Worm (Caenorhabditis elegans) whole organism, L4 larva: ENCODE data around the gene sru-1.

Source experiments
- D1046.2 ChIP-seq: fragments of 200-800 bp; sonication (Bioruptor generic); IDR thresholded peaks from 2 replicates; pipeline ENCODE4 v1.3.6; 2022; ENCODE audit warnings: missing genetic modification characterization, missing compliant biosample characterization
- F26F4.8 ChIP-seq: fragments of 200-800 bp; sonication (Bioruptor generic); conservative IDR thresholded peaks from 2 replicates; pipeline ENCODE4 v1.3.6; 2022; ENCODE audit warnings: missing genetic modification characterization, missing compliant biosample characterization
- F44E2.7 ChIP-seq: fragments of 200-800 bp; sonication (Bioruptor generic); IDR thresholded peaks from 2 replicates; pipeline ENCODE4 v2.1.2; 2022; ENCODE audit warnings: missing genetic modification characterization, missing compliant biosample characterization
- T20F7.1 ChIP-seq: fragments of 200-800 bp; sonication (Bioruptor generic); optimal IDR thresholded peaks from 2 replicates; lab custom pipeline; 2018; ENCODE audit warnings: mild to moderate bottlenecking, missing genetic modification characterization, missing compliant biosample characterization
- T26A8.4 ChIP-seq: fragments of 200-800 bp; sonication (Bioruptor generic); IDR thresholded peaks from 2 replicates; pipeline ENCODE4 v1.3.6; 2022; ENCODE audit warnings: missing genetic modification characterization, missing compliant biosample characterization
- aha-1 ChIP-seq: fragments of 150-350 bp; peaks from one replicate; lab custom pipeline; 2014; ENCODE audit warnings: missing biosample characterization, missing genetic modification characterization
- ama-1 ChIP-seq: fragments of 150-350 bp; optimal IDR thresholded peaks from 2 replicates; lab custom pipeline; 2014; ENCODE audit warnings: inconsistent platforms, mixed read lengths
- arid-1 ChIP-seq: fragments of 200-800 bp; sonication (Bioruptor generic); conservative IDR thresholded peaks from 2 replicates; pipeline ENCODE4 v1.3.6; 2022; ENCODE audit warnings: missing genetic modification reagents, missing genetic modification characterization, missing compliant biosample characterization
- attf-4 ChIP-seq: sonication (generic microtip); optimal IDR thresholded peaks from 3 replicates; lab custom pipeline; 2017; ENCODE audit warnings: missing biosample characterization, missing genetic modification characterization
- ceh-20 ChIP-seq: fragments of 200-800 bp; sonication (Bioruptor generic); IDR thresholded peaks from 2 replicates; pipeline ENCODE4 v1.3.6; 2022; ENCODE audit warnings: missing genetic modification reagents, missing genetic modification characterization, missing compliant biosample characterization
- ceh-28 ChIP-seq: fragments of 150-350 bp; optimal IDR thresholded peaks from 2 replicates; lab custom pipeline; 2014; ENCODE audit warnings: missing biosample characterization, missing genetic modification reagents, missing genetic modification characterization
- ceh-82 ChIP-seq: sonication (generic microtip); optimal IDR thresholded peaks from 2 replicates; lab custom pipeline; 2017; ENCODE audit warnings: missing biosample characterization, missing genetic modification characterization
- ces-1 ChIP-seq: fragments of 150-350 bp; sonication (generic microtip); optimal IDR thresholded peaks from 4 replicates; lab custom pipeline; 2014; ENCODE audit warnings: missing biosample characterization, missing genetic modification reagents, missing genetic modification characterization
- ctbp-1 ChIP-seq: fragments of 200-800 bp; sonication (Bioruptor generic); IDR thresholded peaks from 2 replicates; pipeline ENCODE4 v1.3.6; 2022; ENCODE audit warnings: missing genetic modification reagents, missing genetic modification characterization, missing compliant biosample characterization
- daf-16 ChIP-seq, 3 experiments: sonication (generic microtip); optimal IDR thresholded peaks; 2 replicates each; lab custom pipeline; 2016 to 2017; ENCODE audit warnings: missing genetic modification characterization in 3 of 3, missing genetic modification reagents in 3 of 3, mild to moderate bottlenecking in 2 of 3, missing compliant biosample characterization in 2 of 3, missing biosample characterization in 1 of 3, moderate library complexity in 1 of 3
- dpl-1 ChIP-seq: fragments of 150-350 bp; optimal IDR thresholded peaks from 2 replicates; lab custom pipeline; 2014; ENCODE audit warnings: missing biosample characterization, missing genetic modification reagents, missing genetic modification characterization
- dve-1 ChIP-seq: sonication (generic microtip); optimal IDR thresholded peaks from 2 replicates; lab custom pipeline; 2017; ENCODE audit warnings: antibody characterized with exemption, mild to moderate bottlenecking, missing genetic modification characterization, missing compliant biosample characterization; ENCODE audit not compliant: insufficient read depth
- hif-1 ChIP-seq, 2 experiments: sonication (generic microtip); optimal IDR thresholded peaks; 2 replicates each; lab custom pipeline; 2016 to 2017; ENCODE audit warnings: missing compliant biosample characterization in 2 of 2, missing genetic modification characterization in 2 of 2, missing genetic modification reagents in 2 of 2, missing genotype in 2 of 2, mild to moderate bottlenecking in 1 of 2
- hlh-30 ChIP-seq: sonication (generic microtip); optimal IDR thresholded peaks from 2 replicates; lab custom pipeline; 2017; ENCODE audit warnings: antibody characterized with exemption, mild to moderate bottlenecking, missing genetic modification characterization, missing compliant biosample characterization; ENCODE audit not compliant: insufficient read depth
- hmg-1.1 ChIP-seq: fragments of 200-800 bp; sonication (Bioruptor generic); IDR thresholded peaks from 2 replicates; pipeline ENCODE4 v1.3.6; 2022; ENCODE audit warnings: missing genetic modification reagents, missing genetic modification characterization, missing compliant biosample characterization
- lim-7 ChIP-seq: fragments of 200-800 bp; sonication (Bioruptor generic); IDR thresholded peaks from 2 replicates; pipeline ENCODE4 v1.3.6; 2022; ENCODE audit warnings: missing genetic modification characterization, missing compliant biosample characterization
- lin-13 ChIP-seq: fragments of 150-350 bp; optimal IDR thresholded peaks from 2 replicates; lab custom pipeline; 2014; ENCODE audit warnings: missing biosample characterization, missing genetic modification reagents, missing genetic modification characterization
- lin-39 ChIP-seq: fragments of 150-350 bp; optimal IDR thresholded peaks from 2 replicates; lab custom pipeline; 2014; ENCODE audit warnings: missing biosample characterization, missing genetic modification reagents, missing genetic modification characterization
- madf-9 ChIP-seq: fragments of 200-800 bp; sonication (Bioruptor generic); conservative IDR thresholded peaks from 2 replicates; pipeline ENCODE4 v1.3.6; 2022; ENCODE audit warnings: missing genetic modification reagents, missing genetic modification characterization, missing compliant biosample characterization
- mdl-1 ChIP-seq, 2 experiments: fragments of 150-350 bp in 1 of 2; sonication (generic microtip) in 1 of 2; optimal IDR thresholded peaks; 2 replicates each; lab custom pipeline; 2014 to 2017; ENCODE audit warnings: missing biosample characterization in 2 of 2, missing genetic modification characterization in 2 of 2
- mes-2 ChIP-seq: sonication (generic microtip); optimal IDR thresholded peaks from 2 replicates; lab custom pipeline; 2016; ENCODE audit warnings: missing genotype, mild to moderate bottlenecking, missing genetic modification characterization, missing compliant biosample characterization; ENCODE audit not compliant: poor library complexity, severe bottlenecking
- mxl-2 ChIP-seq: fragments of 200-800 bp; sonication (Bioruptor generic); conservative IDR thresholded peaks from 2 replicates; pipeline ENCODE4 v1.3.6; 2022; ENCODE audit warnings: missing genetic modification reagents, missing genetic modification characterization, missing compliant biosample characterization
- nhr-102 ChIP-seq: sonication (generic microtip); optimal IDR thresholded peaks from 2 replicates; lab custom pipeline; 2016; ENCODE audit warnings: mild to moderate bottlenecking, missing genetic modification characterization, moderate library complexity, missing compliant biosample characterization
- nhr-11 ChIP-seq: fragments of 150-350 bp; optimal IDR thresholded peaks from 2 replicates; lab custom pipeline; 2014; ENCODE audit warnings: missing biosample characterization, missing genetic modification characterization
- nhr-111 ChIP-seq: fragments of 200-800 bp; sonication (Bioruptor generic); optimal IDR thresholded peaks from 2 replicates; lab custom pipeline; 2018; ENCODE audit warnings: mild to moderate bottlenecking, missing genetic modification characterization, missing compliant biosample characterization
- nhr-28 ChIP-seq: fragments of 150-350 bp; optimal IDR thresholded peaks from 2 replicates; lab custom pipeline; 2014; ENCODE audit warnings: missing biosample characterization, missing genetic modification characterization
- nhr-6 ChIP-seq: fragments of 150-350 bp; optimal IDR thresholded peaks from 2 replicates; lab custom pipeline; 2014; ENCODE audit warnings: missing biosample characterization, missing genetic modification characterization
- rbr-2 ChIP-seq: sonication (generic microtip); optimal IDR thresholded peaks from 2 replicates; lab custom pipeline; 2016; ENCODE audit warnings: missing genotype, missing genetic modification characterization, missing compliant biosample characterization
- unc-62 ChIP-seq, 3 experiments: fragments of 150-350 bp in 1 of 3; sonication (generic microtip); optimal IDR thresholded peaks in 2 of 3; peaks in 1 of 3; 1 replicate in 1 of 3; 2 replicates in 2 of 3; lab custom pipeline; 2014 to 2017; ENCODE audit warnings: missing biosample characterization in 3 of 3, missing genetic modification characterization in 3 of 3, missing genetic modification reagents in 3 of 3, missing genotype in 1 of 3
- zip-11 ChIP-seq: fragments of 200-800 bp; sonication (Bioruptor generic); IDR thresholded peaks from 2 replicates; pipeline ENCODE4 v1.3.6; 2022; ENCODE audit warnings: missing genetic modification characterization, missing compliant biosample characterization

The sru-1 gene

DNA sequence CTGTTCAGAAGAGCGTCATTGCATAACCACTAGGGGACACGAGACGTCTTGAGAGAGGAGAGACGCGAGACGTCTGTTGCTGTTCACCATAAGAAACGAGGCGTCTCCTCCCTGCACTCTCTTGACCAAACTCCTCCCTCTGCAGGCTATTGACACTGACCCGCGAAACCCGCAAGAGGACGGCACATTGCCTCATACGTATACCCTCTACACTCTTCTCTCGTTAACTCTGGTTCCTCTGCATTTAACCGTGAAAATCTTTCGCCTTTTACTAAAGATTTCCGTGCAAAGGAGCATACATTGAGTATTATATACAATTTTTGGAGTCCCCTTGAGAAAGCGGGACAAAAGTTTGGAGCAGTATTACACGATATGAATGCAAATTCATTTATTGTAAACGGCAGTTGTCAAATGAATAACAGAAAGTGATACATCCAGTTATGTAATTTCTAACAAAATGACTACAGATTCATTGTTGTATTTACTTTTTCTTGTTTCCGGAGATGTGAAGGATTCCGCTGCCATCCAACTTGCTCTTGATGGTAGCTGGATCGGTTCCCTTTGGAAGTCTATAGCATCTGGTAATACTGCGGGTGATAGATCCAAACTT lies 43.9 kb upstream of the sru-1 start (continued):
- TF ChIP-seq F26F4.8 (GFP tag; lab: Robert Waterston, UW) (no peak), ceh-28 (tag; lab: Kevin White, UChicago) (no peak), hmg-1.1 (GFP tag; lab: Robert Waterston, UW) (peak; percentile 94), mxl-2 (GFP tag; lab: Robert Waterston, UW) (no peak), mes-2 (peak; percentile 88)
- TF ChIP-seq, all 104 proteins: peak for 67

DNA sequence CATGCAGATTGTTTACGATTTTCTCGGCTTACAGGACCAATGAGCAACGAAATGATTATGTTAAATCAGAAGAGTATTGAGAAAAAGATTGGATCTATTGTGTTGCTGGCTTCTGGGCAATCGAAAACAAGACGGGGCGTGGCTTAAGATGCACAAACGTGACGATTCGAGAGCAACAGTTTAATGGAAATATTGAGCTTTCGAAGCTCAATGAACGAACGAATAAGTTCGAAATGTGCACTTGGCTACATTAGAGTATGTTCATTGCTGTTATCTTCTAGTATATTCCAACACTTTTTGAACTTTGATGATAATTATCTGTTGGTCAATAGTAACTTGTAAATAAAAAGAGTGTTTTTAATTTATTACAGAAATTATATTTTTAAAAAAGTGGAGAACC lies 43.0 kb upstream of the sru-1 start, which contains the start of gene hsp-12.3:
Gene hsp-12.3 (minus strand): TSS at position 101 of the 400 bp plus-strand sequence.
- TF ChIP-seq lin-39 (tag; lab: Kevin White, UChicago) (no peak), hif-1 (tag; optimal IDR thresholded peaks at IDR 0.05; lab: Kevin White, UChicago) (peak in 1 of 2 experiments; percentile 1)

DNA sequence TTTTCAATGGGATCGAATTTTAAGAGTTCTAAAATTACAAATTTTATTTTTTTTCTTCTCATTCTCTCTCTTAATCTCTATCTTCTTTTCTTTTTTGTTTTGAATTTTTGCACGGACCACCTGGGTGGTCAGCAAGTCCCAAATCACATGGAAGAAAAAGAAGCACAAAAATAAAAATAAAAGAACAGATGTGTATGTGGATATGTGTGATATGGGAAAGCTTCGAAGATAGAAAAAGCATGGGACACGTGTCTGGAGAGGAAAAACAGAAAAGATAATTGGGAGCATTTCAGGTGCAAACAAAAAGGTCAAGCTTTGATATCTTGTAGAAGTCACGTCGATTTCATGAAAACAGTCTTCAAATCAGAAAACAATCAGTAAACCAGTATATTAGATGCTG lies 41.2 kb upstream of the sru-1 start, which contains the start of gene hsp-12.6:
Gene hsp-12.6 (minus strand): TSS at position 20 of the 400 bp plus-strand sequence.
- peak; percentile 48 for TF ChIP-seq hlh-30
- TF ChIP-seq nhr-11 = peak; percentile 54
- TF ChIP-seq unc-62 (GFP tag; optimal IDR thresholded peaks at IDR 0.05 in 1 of 2; lab: Kevin White, UChicago) = no peak
- TF ChIP-seq unc-62 (tag; optimal IDR thresholded peaks at IDR 0.05; lab: Kevin White, UChicago) = no peak
- peak in 1 of 2 experiments; percentile 80 for TF ChIP-seq daf-16 (GFP tag; optimal IDR thresholded peaks at IDR 0.05; lab: Kevin White, UChicago)
- TF ChIP-seq daf-16 (tag; optimal IDR thresholded peaks at IDR 0.05; lab: Kevin White, UChicago) = no peak
- no peak for TF ChIP-seq F44E2.7
- TF ChIP-seq nhr-111 (GFP tag; lab: Kevin White, UChicago) = no peak

DNA sequence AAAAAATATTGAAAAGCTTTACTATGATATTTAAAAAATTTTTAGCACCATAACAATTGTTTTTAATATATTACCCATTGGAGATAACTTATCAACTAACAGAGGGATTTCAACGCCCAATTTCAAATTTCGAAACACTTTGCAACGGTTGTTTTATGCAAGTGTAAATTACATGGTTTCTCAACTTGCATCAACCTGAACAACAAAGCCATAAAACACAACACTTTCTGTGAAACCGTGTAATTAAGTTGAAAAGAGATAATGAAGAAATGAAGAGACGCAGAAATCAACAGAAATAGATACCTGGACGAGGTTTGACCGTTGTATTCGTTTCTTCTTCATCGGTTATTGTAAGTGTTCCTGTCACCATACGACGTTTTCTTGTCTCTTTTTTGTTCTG lies 38.0 kb upstream of the sru-1 start, which contains the start of gene cpin-1:
Gene cpin-1 (plus strand): TSS at position 301 of the 400 bp plus-strand sequence.
- TF ChIP-seq madf-9 = no peak

DNA sequence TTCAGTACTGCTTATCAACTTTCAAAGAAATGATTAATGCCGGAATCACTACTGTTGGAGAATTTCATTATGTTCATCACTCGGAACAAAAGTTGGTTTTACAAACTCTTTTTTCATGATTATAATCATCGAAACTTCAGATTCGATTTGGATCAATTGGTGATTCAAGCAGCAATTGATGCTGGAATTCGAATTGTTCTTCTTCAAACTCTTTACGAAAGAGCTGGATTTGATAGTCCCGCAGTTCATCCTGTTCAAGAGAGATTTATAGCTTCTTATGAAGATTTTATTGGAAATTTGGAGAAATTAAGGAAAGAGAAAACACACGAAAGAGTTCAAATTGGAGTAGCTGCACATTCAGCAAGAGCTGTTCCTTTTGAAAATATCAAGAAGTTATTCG lies 36.6 kb upstream of the sru-1 start:
- TF ChIP-seq aha-1 (tag; lab: Kevin White, UChicago) (peak; percentile 95), ceh-82 (no peak), zip-11 (GFP tag; lab: Robert Waterston, UW) (no peak), nhr-102 (tag; lab: Kevin White, UChicago) (no peak), nhr-11 (no peak)

DNA sequence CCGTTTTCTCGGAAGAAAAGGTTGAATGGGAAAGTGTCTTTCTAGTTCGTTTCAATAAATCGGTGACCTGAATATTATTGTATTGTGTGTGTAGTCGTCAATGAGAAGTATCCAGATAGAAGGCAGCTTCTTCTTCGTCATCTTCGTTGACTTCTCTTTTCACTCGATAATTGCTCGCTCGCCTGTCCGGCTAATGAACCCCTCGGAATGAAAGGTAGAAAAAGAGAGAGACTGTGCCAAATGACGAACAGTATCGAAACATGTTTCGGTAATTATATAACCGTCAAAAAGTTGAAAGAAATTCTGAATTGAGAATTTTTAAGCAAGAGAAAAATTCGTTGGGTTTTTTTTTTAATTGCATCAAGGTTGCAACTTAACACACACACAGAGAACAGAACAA lies 31.0 kb upstream of the sru-1 start, which contains the start of gene cutl-17:
Gene cutl-17 (minus strand): TSS at position 101 of the 400 bp plus-strand sequence.
- TF ChIP-seq unc-62 (GFP tag; optimal IDR thresholded peaks at IDR 0.05 in 1 of 2; lab: Kevin White, UChicago) (peak in 1 of 2 experiments; percentile 84), unc-62 (tag; optimal IDR thresholded peaks at IDR 0.05; lab: Kevin White, UChicago) (no peak), D1046.2 (GFP tag; lab: Robert Waterston, UW) (no peak), ceh-20 (GFP tag; lab: Robert Waterston, UW) (no peak)

DNA sequence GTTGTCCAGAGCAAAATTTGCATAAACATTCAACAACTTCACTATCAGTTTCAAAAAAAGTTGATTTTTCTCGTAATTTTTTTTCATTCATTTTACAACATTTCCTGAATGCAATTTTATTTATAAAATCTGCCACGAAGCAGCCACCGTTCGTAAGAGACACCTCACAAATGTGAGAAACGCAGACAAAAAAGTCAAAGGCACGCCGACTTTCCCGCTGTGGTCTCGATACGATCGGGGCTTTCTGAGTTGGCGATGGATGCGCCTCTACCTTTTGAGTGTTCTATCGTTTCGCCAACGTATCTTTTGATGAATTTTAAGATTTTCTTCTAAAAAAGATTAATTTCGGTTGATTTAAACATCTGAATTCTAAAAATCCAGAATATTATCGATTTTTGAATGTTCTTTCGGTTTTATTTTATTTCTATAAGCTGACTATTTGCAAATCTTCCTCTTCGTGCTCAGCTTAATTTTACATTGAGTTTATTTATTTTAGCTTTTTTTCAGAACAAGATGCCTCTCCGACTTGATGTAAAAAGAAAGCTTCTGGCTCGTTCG lies 29.1 kb upstream of the sru-1 start, which contains the start of gene copb-2:
Gene copb-2 (plus strand): TSS at position 508 of the 558 bp plus-strand sequence.
- TF ChIP-seq daf-16 (GFP tag; optimal IDR thresholded peaks at IDR 0.05; lab: Kevin White, UChicago) = no peak
- peak; percentile 34 for TF ChIP-seq daf-16 (tag; optimal IDR thresholded peaks at IDR 0.05; lab: Kevin White, UChicago)
- TF ChIP-seq nhr-6 (tag; lab: Kevin White, UChicago) = peak; percentile 61
- TF ChIP-seq ama-1 = peak; percentile 10
- peak; percentile 30 for TF ChIP-seq nhr-28 (tag; lab: Kevin White, UChicago)
- TF ChIP-seq ctbp-1 (GFP tag; lab: Robert Waterston, UW) = no peak
- no peak for TF ChIP-seq ces-1
- TF ChIP-seq mdl-1 (tag; optimal IDR thresholded peaks at IDR 0.05; lab: Kevin White, UChicago) = peak in 1 of 2 experiments; percentile 33
- TF ChIP-seq T20F7.1 (GFP tag; lab: Kevin White, UChicago) = peak; percentile 4
- peak; percentile 52 for TF ChIP-seq lin-13 (GFP tag; lab: Kevin White, UChicago)
- no peak for TF ChIP-seq attf-4
- TF ChIP-seq hmg-1.1 (GFP tag; lab: Robert Waterston, UW) = 0 out of 2 replicates have a peak, but pooled peaks have one; percentile 48
- TF ChIP-seq T26A8.4 (GFP tag; lab: Robert Waterston, UW) = peak; percentile 36; the same call in 1 of the 2 replicates
- peak; percentile 83 for TF ChIP-seq dve-1 (tag; lab: Kevin White, UChicago)
- TF ChIP-seq arid-1 (GFP tag; lab: Robert Waterston, UW) = no peak
- TF ChIP-seq dpl-1 (GFP tag; lab: Kevin White, UChicago) = peak; percentile 58
- TF ChIP-seq hlh-30 = peak; percentile 52
- TF ChIP-seq mes-2 = peak; percentile 80
- peak; percentile 51 for TF ChIP-seq rbr-2 (tag; lab: Kevin White, UChicago)
- TF ChIP-seq lim-7 (GFP tag; lab: Robert Waterston, UW) = no peak
